Worm (Caenorhabditis elegans): Measurements from ENCODE around the gene brc-2.

Gene brc-2

ce11 chrIII:6903056-6903977, at the start of gene brc-2, which contains the start of gene T07E3.3:
Gene brc-2 (minus strand): TSS chrIII:6903106.
Gene T07E3.3 (plus strand): TSS chrIII:6903877.
- no peak for TF ChIP-seq nhr-76 (tag; optimal IDR thresholded peaks at IDR 0.05)
- no peak for TF ChIP-seq fkh-4 (tag; optimal IDR thresholded peaks at IDR 0.05; ENCODE audit: borderline replicate concordance)
- no peak for TF ChIP-seq nhr-20 (tag; optimal IDR thresholded peaks at IDR 0.05)
- no peak for TF ChIP-seq ets-5 (GFP tag; IDR thresholded peaks at IDR 0.05)
- no peak for TF ChIP-seq fkh-8 (tag; optimal IDR thresholded peaks at IDR 0.05)
- TF ChIP-seq pax-3 (tag; optimal IDR thresholded peaks at IDR 0.05): no peak
- no peak for TF ChIP-seq mab-9 (GFP tag; IDR thresholded peaks at IDR 0.05)
- no peak for TF ChIP-seq ceh-8 (GFP tag; optimal IDR thresholded peaks at IDR 0.05)
- TF ChIP-seq pqm-1 (tag; optimal IDR thresholded peaks at IDR 0.05): no peak
- no peak for TF ChIP-seq C16A3.4 (tag; optimal IDR thresholded peaks at IDR 0.05)
- TF ChIP-seq efl-3 (GFP tag; optimal IDR thresholded peaks at IDR 0.05): no peak
- TF ChIP-seq egl-27 (tag; optimal IDR thresholded peaks at IDR 0.05): no peak
- no peak for TF ChIP-seq rnt-1 (tag; optimal IDR thresholded peaks at IDR 0.05)
- no peak for TF ChIP-seq egl-13 (tag; optimal IDR thresholded peaks at IDR 0.05)
- no peak for TF ChIP-seq lin-39 (tag; optimal IDR thresholded peaks at IDR 0.05)
- no peak for TF ChIP-seq aha-1 (tag; optimal IDR thresholded peaks at IDR 0.05)
- no peak for TF ChIP-seq sox-4 (tag; optimal IDR thresholded peaks at IDR 0.05)
- no peak for TF ChIP-seq xbp-1 (tag; optimal IDR thresholded peaks at IDR 0.05)
- peak; percentile 27 for TF ChIP-seq blmp-1 (tag; optimal IDR thresholded peaks at IDR 0.05)
- no peak for TF ChIP-seq dpl-1 (GFP tag; optimal IDR thresholded peaks at IDR 0.05)
- no peak for TF ChIP-seq skn-1 (tag; optimal IDR thresholded peaks at IDR 0.05)
- no peak for TF ChIP-seq hlh-4 (tag; optimal IDR thresholded peaks at IDR 0.05)
- no peak for TF ChIP-seq ama-1 (optimal IDR thresholded peaks at IDR 0.05)
- no peak for TF ChIP-seq ceh-90 (tag; optimal IDR thresholded peaks at IDR 0.05)
- no peak for TF ChIP-seq nhr-28 (tag; optimal IDR thresholded peaks at IDR 0.05)
- no peak for TF ChIP-seq Y116A8C.19 (tag; optimal IDR thresholded peaks at IDR 0.05; ENCODE audit: borderline replicate concordance)
- TF ChIP-seq isw-1 (GFP tag; IDR thresholded peaks at IDR 0.05): no peak
- no peak for TF ChIP-seq nhr-12 (tag; optimal IDR thresholded peaks at IDR 0.05)
- TF ChIP-seq C34B4.2 (tag; optimal IDR thresholded peaks at IDR 0.05): no peak
- no peak for TF ChIP-seq vab-15 (tag; optimal IDR thresholded peaks at IDR 0.05)
- no peak for TF ChIP-seq unc-86 (tag; optimal IDR thresholded peaks at IDR 0.05)
- no peak for TF ChIP-seq snpc-4 (tag; optimal IDR thresholded peaks at IDR 0.05)
- peak in 1 of 2 experiments; percentile 17 for TF ChIP-seq lin-35 (GFP tag; optimal IDR thresholded peaks at IDR 0.05)
- no peak for TF ChIP-seq tlp-1 (tag; optimal IDR thresholded peaks at IDR 0.05)
- TF ChIP-seq F16B12.6 (tag; optimal IDR thresholded peaks at IDR 0.05): no peak
- peak; percentile 19 for TF ChIP-seq elt-2 (tag; optimal IDR thresholded peaks at IDR 0.05)
- TF ChIP-seq mdl-1 (tag; optimal IDR thresholded peaks at IDR 0.05): no peak
- TF ChIP-seq ztf-4 (tag; optimal IDR thresholded peaks at IDR 0.05): no peak
- TF ChIP-seq irx-1 (tag; optimal IDR thresholded peaks at IDR 0.05): no peak
- TF ChIP-seq hpl-2 (GFP tag; optimal IDR thresholded peaks at IDR 0.05): no peak
- no peak for TF ChIP-seq ceh-63 (GFP tag; optimal IDR thresholded peaks at IDR 0.05)
- no peak for TF ChIP-seq unc-30 (tag; optimal IDR thresholded peaks at IDR 0.05)
- no peak for TF ChIP-seq pag-3 (tag; optimal IDR thresholded peaks at IDR 0.05; ENCODE audit: borderline replicate concordance, insufficient read depth)
- TF ChIP-seq sup-37 (GFP tag; optimal IDR thresholded peaks at IDR 0.05): no peak
- TF ChIP-seq fos-1 (tag; optimal IDR thresholded peaks at IDR 0.05): no peak
- TF ChIP-seq nhr-19 (GFP tag; conservative IDR thresholded peaks at IDR 0.05): no peak
- TF ChIP-seq C04F5.9 (tag; optimal IDR thresholded peaks at IDR 0.05): no peak
- peak in 1 of 3 experiments; percentile 9 for TF ChIP-seq ceh-82 (tag; optimal IDR thresholded peaks at IDR 0.05)
- peak; percentile 3 for TF ChIP-seq tbx-2 (tag; optimal IDR thresholded peaks at IDR 0.05)
- no peak for TF ChIP-seq zag-1 (tag; optimal IDR thresholded peaks at IDR 0.05)
- TF ChIP-seq unc-130 (tag; optimal IDR thresholded peaks at IDR 0.05): no peak
- no peak for TF ChIP-seq ceh-88 (GFP tag; IDR thresholded peaks at IDR 0.05)

Data from whole organism, L1 larva.